Fruit fly (Drosophila melanogaster) whole organism, prepupa: ENCODE data around the gene CG34456.

Experiments used
- CG10631 ChIP-seq: fragments of 200-800 bp; sonication (Bioruptor generic); optimal IDR thresholded peaks from 2 replicates; lab custom pipeline; 2016; ENCODE audit warnings: missing biosample characterization, missing genetic modification characterization
- CG10669 ChIP-seq: fragments of 200-800 bp; sonication (Bioruptor generic); optimal IDR thresholded peaks from 3 replicates; lab custom pipeline; 2018; ENCODE audit warnings: missing biosample characterization, mild to moderate bottlenecking, missing genetic modification characterization, moderate library complexity
- CG11294 ChIP-seq: fragments of 200-800 bp; sonication (Bioruptor generic); IDR thresholded peaks from 2 replicates; pipeline ENCODE4 v1.3.6; 2022; ENCODE audit warnings: missing biosample characterization, missing genetic modification characterization
- CG11762 ChIP-seq: fragments of 200-800 bp; sonication (Bioruptor generic); optimal IDR thresholded peaks from 3 replicates; lab custom pipeline; 2016; ENCODE audit warnings: missing biosample characterization, missing genetic modification characterization; ENCODE audit not compliant: insufficient read depth
- CG11902 ChIP-seq: fragments of 200-800 bp; sonication (Bioruptor generic); optimal IDR thresholded peaks from 3 replicates; lab custom pipeline; 2016; ENCODE audit warnings: missing biosample characterization, missing genetic modification characterization
- CG15336 ChIP-seq: fragments of 200-800 bp; sonication (Bioruptor generic); IDR thresholded peaks from 2 replicates; pipeline ENCODE4 v1.3.6; 2022; ENCODE audit warnings: missing biosample characterization, missing genetic modification characterization
- CG1621 ChIP-seq: fragments of 200-800 bp; sonication (Bioruptor generic); optimal IDR thresholded peaks from 3 replicates; lab custom pipeline; 2018; ENCODE audit warnings: missing biosample characterization, mild to moderate bottlenecking, missing genetic modification characterization
- CG3032 ChIP-seq: fragments of 200-800 bp; optimal IDR thresholded peaks from 2 replicates; lab custom pipeline; 2019; ENCODE audit warnings: missing biosample characterization, mild to moderate bottlenecking, missing genetic modification characterization, moderate library complexity
- CG31627 ChIP-seq: fragments of 200-800 bp; sonication (Bioruptor generic); optimal IDR thresholded peaks from 3 replicates; lab custom pipeline; 2016; ENCODE audit warnings: missing biosample characterization, missing genetic modification characterization
- CG34406 ChIP-seq: fragments of 200-800 bp; sonication (Bioruptor generic); optimal IDR thresholded peaks from 3 replicates; lab custom pipeline; 2016; ENCODE audit warnings: missing biosample characterization, missing genetic modification characterization
- CG3919 ChIP-seq: fragments of 200-800 bp; sonication (Bioruptor generic); optimal IDR thresholded peaks from 3 replicates; lab custom pipeline; 2016; ENCODE audit warnings: missing biosample characterization, missing genetic modification characterization
- CG4318 ChIP-seq: fragments of 200-800 bp; sonication (Bioruptor generic); optimal IDR thresholded peaks from 3 replicates; lab custom pipeline; 2017; ENCODE audit warnings: missing biosample characterization, mild to moderate bottlenecking, missing genetic modification characterization
- CG6163 ChIP-seq: fragments of 200-800 bp; sonication (Bioruptor generic); IDR thresholded peaks from 3 replicates; pipeline ENCODE4 v1.3.6; 2022; ENCODE audit warnings: missing biosample characterization, missing genetic modification characterization
- CG6276 ChIP-seq: fragments of 200-800 bp; sonication (Bioruptor generic); optimal IDR thresholded peaks from 2 replicates; lab custom pipeline; 2017; ENCODE audit warnings: missing biosample characterization, mild to moderate bottlenecking, missing genetic modification characterization
- CG6808 ChIP-seq: fragments of 200-800 bp; sonication (Bioruptor generic); optimal IDR thresholded peaks from 3 replicates; lab custom pipeline; 2017; ENCODE audit warnings: missing biosample characterization, missing genetic modification characterization, mild to moderate bottlenecking, moderate library complexity, missing genetic modification reagents
- CG6854 ChIP-seq: fragments of 200-800 bp; sonication (Bioruptor generic); optimal IDR thresholded peaks from 2 replicates; lab custom pipeline; 2017; ENCODE audit warnings: missing biosample characterization, mild to moderate bottlenecking, missing genetic modification characterization
- CG7368 ChIP-seq: fragments of 200-800 bp; sonication (Bioruptor generic); optimal IDR thresholded peaks from 3 replicates; lab custom pipeline; 2016; ENCODE audit warnings: missing biosample characterization, missing genetic modification characterization
- CG8119 ChIP-seq: fragments of 200-800 bp; sonication (Bioruptor generic); IDR thresholded peaks from 3 replicates; pipeline ENCODE4 v1.3.6; 2022; ENCODE audit warnings: missing biosample characterization, missing genetic modification characterization
- CG9139 ChIP-seq: fragments of 200-800 bp; sonication (Bioruptor generic); optimal IDR thresholded peaks from 3 replicates; lab custom pipeline; 2017; ENCODE audit warnings: missing biosample characterization, mild to moderate bottlenecking, missing genetic modification characterization
- Eip75B ChIP-seq: fragments of 200-800 bp; sonication (Bioruptor generic); optimal IDR thresholded peaks from 3 replicates; lab custom pipeline; 2016; ENCODE audit warnings: missing biosample characterization, missing genetic modification characterization
- Eip78C ChIP-seq: fragments of 200-800 bp; sonication (Bioruptor generic); peaks from one replicate; lab custom pipeline; 2016; ENCODE audit warnings: missing biosample characterization, missing genetic modification characterization
- Eip93F ChIP-seq: fragments of 200-800 bp; sonication (Bioruptor generic); optimal IDR thresholded peaks from 2 replicates; lab custom pipeline; 2016; ENCODE audit warnings: missing biosample characterization, mild to moderate bottlenecking, missing genetic modification characterization
- Ets21C ChIP-seq: fragments of 200-800 bp; sonication (Bioruptor generic); optimal IDR thresholded peaks from 3 replicates; lab custom pipeline; 2016; ENCODE audit warnings: missing biosample characterization, missing genetic modification characterization
- Gug ChIP-seq: fragments of 200-800 bp; sonication (Bioruptor generic); IDR thresholded peaks from 2 replicates; pipeline ENCODE4 v1.3.6; 2022; ENCODE audit warnings: missing biosample characterization, missing genetic modification characterization
- Hr38 ChIP-seq: sonication (Bioruptor generic); optimal IDR thresholded peaks from 2 replicates; lab custom pipeline; 2016; ENCODE audit warnings: missing biosample characterization, missing genetic modification characterization
- Hr39 ChIP-seq: fragments of 200-800 bp; sonication (Bioruptor generic); optimal IDR thresholded peaks from 2 replicates; lab custom pipeline; 2016; ENCODE audit warnings: missing biosample characterization, missing genetic modification characterization
- Hr4 ChIP-seq: fragments of 200-800 bp; sonication (Bioruptor generic); optimal IDR thresholded peaks from 3 replicates; lab custom pipeline; 2016; ENCODE audit warnings: missing biosample characterization, missing genetic modification characterization
- Met ChIP-seq: fragments of 200-800 bp; sonication (Bioruptor generic); optimal IDR thresholded peaks from 3 replicates; lab custom pipeline; 2016; ENCODE audit warnings: missing biosample characterization, missing genetic modification characterization
- OdsH ChIP-seq: fragments of 200-800 bp; sonication (Bioruptor generic); optimal IDR thresholded peaks from 3 replicates; lab custom pipeline; 2016; ENCODE audit warnings: missing biosample characterization, missing genetic modification characterization
- Smox ChIP-seq: fragments of 200-800 bp; sonication (Bioruptor generic); optimal IDR thresholded peaks from 3 replicates; lab custom pipeline; 2016; ENCODE audit warnings: missing biosample characterization, missing genetic modification characterization
- Sox14 ChIP-seq: fragments of 200-800 bp; sonication (Bioruptor generic); optimal IDR thresholded peaks from 3 replicates; lab custom pipeline; 2016; ENCODE audit warnings: missing biosample characterization, missing genetic modification characterization
- achi ChIP-seq: fragments of 200-800 bp; sonication (Bioruptor generic); optimal IDR thresholded peaks from 3 replicates; lab custom pipeline; 2016; ENCODE audit warnings: missing biosample characterization, missing genetic modification characterization
- acj6 ChIP-seq: fragments of 200-800 bp; sonication (Bioruptor generic); optimal IDR thresholded peaks from 3 replicates; lab custom pipeline; 2016; ENCODE audit warnings: missing biosample characterization, missing genetic modification characterization
- cyc ChIP-seq: fragments of 200-800 bp; sonication (Bioruptor generic); optimal IDR thresholded peaks from 3 replicates; lab custom pipeline; 2016; ENCODE audit warnings: missing biosample characterization, missing genetic modification characterization
- dac ChIP-seq: fragments of 200-800 bp; sonication (Bioruptor generic); optimal IDR thresholded peaks from 2 replicates; lab custom pipeline; 2017; ENCODE audit warnings: missing biosample characterization, mild to moderate bottlenecking, missing genetic modification characterization
- dsx ChIP-seq: fragments of 200-800 bp; optimal IDR thresholded peaks from 3 replicates; lab custom pipeline; 2019; ENCODE audit warnings: missing biosample characterization, mild to moderate bottlenecking, missing genetic modification characterization, moderate library complexity; ENCODE audit not compliant: poor library complexity, severe bottlenecking
- eg ChIP-seq: fragments of 200-800 bp; sonication (Bioruptor generic); IDR thresholded peaks from 3 replicates; pipeline ENCODE4 v1.3.6; 2022; ENCODE audit warnings: missing biosample characterization, missing genetic modification characterization
- esn ChIP-seq: fragments of 200-800 bp; sonication (Bioruptor generic); optimal IDR thresholded peaks from 2 replicates; lab custom pipeline; 2016; ENCODE audit warnings: missing biosample characterization, mild to moderate bottlenecking, missing genetic modification characterization, moderate library complexity
- fd59A ChIP-seq: fragments of 200-800 bp; sonication (Bioruptor generic); optimal IDR thresholded peaks from 2 replicates; lab custom pipeline; 2017; ENCODE audit warnings: missing biosample characterization, mild to moderate bottlenecking, missing genetic modification characterization, missing genetic modification reagents
- fd85E ChIP-seq: fragments of 200-800 bp; sonication (Bioruptor generic); optimal IDR thresholded peaks from 3 replicates; lab custom pipeline; 2016; ENCODE audit warnings: missing biosample characterization, missing genetic modification characterization
- lz ChIP-seq: fragments of 200-800 bp; sonication (Bioruptor generic); optimal IDR thresholded peaks from 3 replicates; lab custom pipeline; 2016; ENCODE audit warnings: missing biosample characterization, missing genetic modification characterization
- pdm3 ChIP-seq: fragments of 200-800 bp; sonication (Bioruptor generic); optimal IDR thresholded peaks from 3 replicates; lab custom pipeline; 2016; ENCODE audit warnings: missing biosample characterization, missing genetic modification characterization
- salr ChIP-seq, 2 experiments: fragments of 200-800 bp; sonication (Bioruptor generic); optimal IDR thresholded peaks; 3 replicates each; lab custom pipeline; 2016 to 2018; ENCODE audit warnings: missing biosample characterization in 2 of 2, missing genetic modification characterization in 2 of 2, mild to moderate bottlenecking in 1 of 2
- spab ChIP-seq: fragments of 200-800 bp; sonication (Bioruptor generic); optimal IDR thresholded peaks from 2 replicates; lab custom pipeline; 2017; ENCODE audit warnings: missing biosample characterization, mild to moderate bottlenecking, missing genetic modification characterization, missing genetic modification reagents
- ss ChIP-seq, 2 experiments: fragments of 200-800 bp; sonication (Bioruptor generic); optimal IDR thresholded peaks; 2 replicates in 1 of 2; 3 replicates in 1 of 2; lab custom pipeline; 2017 to 2018; ENCODE audit warnings: mild to moderate bottlenecking in 2 of 2, missing biosample characterization in 2 of 2, missing genetic modification characterization in 2 of 2, moderate library complexity in 1 of 2
- svp ChIP-seq: fragments of 200-800 bp; sonication (Bioruptor generic); peaks from one replicate; lab custom pipeline; 2016; ENCODE audit warnings: missing biosample characterization, missing genetic modification characterization

CG34456 gene

DNA sequence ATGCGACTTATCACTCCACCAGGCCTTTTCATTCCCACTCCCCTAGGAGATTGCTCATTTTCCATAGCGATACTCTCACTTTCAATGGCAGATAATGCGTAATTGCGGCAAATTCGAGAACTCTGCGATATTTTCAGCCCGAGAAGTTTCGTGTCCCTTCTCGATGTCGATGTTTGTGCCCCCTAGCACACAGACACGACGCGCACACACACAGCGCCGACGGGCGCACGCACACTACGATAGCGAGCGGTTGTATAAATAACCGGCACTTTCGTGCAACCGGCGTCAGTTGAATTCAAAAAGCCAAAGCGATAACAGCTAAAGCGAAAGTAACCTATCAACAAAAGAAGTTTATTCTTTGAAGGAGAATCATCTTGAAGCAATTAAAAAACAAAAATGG is 19.7 kb downstream of the CG34456 start, which contains the start of gene Hsp23 (continued):
- TF ChIP-seq eg (GFP tag; lab: Robert Waterston, UW) (peak; percentile 37; the same call in 1 of the 3 replicates), fd85E (GFP tag; lab: Kevin White, UChicago) (no peak), dsx (GFP tag; lab: Kevin White, UChicago) (peak; percentile 33), Sox14 (GFP tag; lab: Kevin White, UChicago) (peak; percentile 53), CG4318 (GFP tag; lab: Kevin White, UChicago) (no peak), dac (no peak), CG34406 (GFP tag; lab: Kevin White, UChicago) (no peak), acj6 (GFP tag; lab: Kevin White, UChicago) (no peak), CG7368 (peak; percentile 18), svp (GFP tag; lab: Kevin White, UChicago) (peak; percentile 91), CG3919 (GFP tag; lab: Kevin White, UChicago) (peak; percentile 37), Ets21C (GFP tag; lab: Kevin White, UChicago) (no peak), CG15336 (GFP tag; lab: Robert Waterston, UW) (peak; percentile 41; the same call in 1 of the 2 replicates), CG6276 (GFP tag; lab: Kevin White, UChicago) (peak; percentile 13), pdm3 (GFP tag; lab: Kevin White, UChicago) (no peak), CG6808 (peak; percentile 61)
- TF ChIP-seq, all 60 proteins: peak for 33

dm6 chr3L:9383345-9384075 is 21.6 kb downstream of the CG34456 start, which contains the start of gene Hsp27:
TSS of gene Hsp27 (plus strand) at chr3L:9384063.
- TF ChIP-seq Hr4: peak; percentile 100
- peak; percentile 99 for TF ChIP-seq achi (GFP tag; lab: Kevin White, UChicago)
- peak; percentile 100 for TF ChIP-seq CG11294 (GFP tag; lab: Robert Waterston, UW)
- TF ChIP-seq CG6808: peak; percentile 99
- peak; percentile 99 for TF ChIP-seq Smox (GFP tag; lab: Kevin White, UChicago)
- TF ChIP-seq dsx (GFP tag; lab: Kevin White, UChicago): peak; percentile 99
- peak; percentile 100 for TF ChIP-seq CG10631 (GFP tag; lab: Kevin White, UChicago)
- peak; percentile 100 for TF ChIP-seq CG7368
- peak; percentile 100 for TF ChIP-seq pdm3 (GFP tag; lab: Kevin White, UChicago)
- peak; percentile 99 for TF ChIP-seq Hr39 (GFP tag; lab: Kevin White, UChicago)
- TF ChIP-seq cyc (GFP tag; lab: Kevin White, UChicago): peak; percentile 100
- TF ChIP-seq CG10669 (GFP tag; lab: Kevin White, UChicago): peak; percentile 100
- TF ChIP-seq CG6854 (GFP tag; lab: Kevin White, UChicago): peak; percentile 100
- peak; percentile 100 for TF ChIP-seq CG6163 (GFP tag; lab: Robert Waterston, UW)
- TF ChIP-seq CG34406 (GFP tag; lab: Kevin White, UChicago): peak; percentile 100
- TF ChIP-seq CG1621 (tag; lab: Kevin White, UChicago): peak; percentile 99
- TF ChIP-seq fd85E (GFP tag; lab: Kevin White, UChicago): peak; percentile 99
- peak; percentile 99 for TF ChIP-seq fd59A (GFP tag; lab: Kevin White, UChicago)
- TF ChIP-seq Eip75B (GFP tag; lab: Kevin White, UChicago): peak; percentile 100
- peak; percentile 100 for TF ChIP-seq lz (GFP tag; lab: Kevin White, UChicago)
- peak; percentile 70 for TF ChIP-seq Hr38 (GFP tag; lab: Kevin White, UChicago)
- TF ChIP-seq Eip78C (GFP tag; lab: Kevin White, UChicago): peak; percentile 100
- TF ChIP-seq CG11762: peak; percentile 100
- peak; percentile 100 for TF ChIP-seq Sox14 (GFP tag; lab: Kevin White, UChicago)
- TF ChIP-seq CG11902 (GFP tag; lab: Kevin White, UChicago): peak; percentile 100
- peak; percentile 99 for TF ChIP-seq ss (GFP tag; optimal IDR thresholded peaks at IDR 0.05; lab: Kevin White, UChicago)
- TF ChIP-seq Gug: peak; percentile 100
- peak; percentile 100 for TF ChIP-seq esn
- TF ChIP-seq CG3032 (tag; lab: Kevin White, UChicago): peak; percentile 100
- peak; percentile 99 for TF ChIP-seq CG31627 (GFP tag; lab: Kevin White, UChicago)
- peak; percentile 100 for TF ChIP-seq CG15336 (GFP tag; lab: Robert Waterston, UW)
- peak; percentile 100 for TF ChIP-seq svp (GFP tag; lab: Kevin White, UChicago)
- peak; percentile 100 for TF ChIP-seq CG8119
- TF ChIP-seq Eip93F (GFP tag; lab: Kevin White, UChicago): peak; percentile 100
- peak; percentile 100 for TF ChIP-seq CG3919 (GFP tag; lab: Kevin White, UChicago)
- TF ChIP-seq Met (GFP tag; lab: Kevin White, UChicago): peak; percentile 100
- TF ChIP-seq acj6 (GFP tag; lab: Kevin White, UChicago): peak; percentile 100
- peak; percentile 100 for TF ChIP-seq spab (GFP tag; lab: Kevin White, UChicago)
- TF ChIP-seq Ets21C (GFP tag; lab: Kevin White, UChicago): peak; percentile 99
- peak; percentile 99 to 100 for TF ChIP-seq salr (GFP tag; optimal IDR thresholded peaks at IDR 0.05; lab: Kevin White, UChicago)
- TF ChIP-seq CG9139 (GFP tag; lab: Kevin White, UChicago): peak; percentile 99
- peak; percentile 100 for TF ChIP-seq OdsH
